Worm (Caenorhabditis elegans) whole organism, young adult: ENCODE results near the gene K02E11.10.

Source experiments
- B0019.2 ChIP-seq: fragments of 200-800 bp; sonication (Bioruptor generic); conservative IDR thresholded peaks from 2 replicates; pipeline ENCODE4 v1.3.6; 2022; ENCODE audit warnings: missing genetic modification reagents, missing genetic modification characterization, missing compliant biosample characterization
- B0336.3 ChIP-seq: fragments of 200-800 bp; sonication (Bioruptor generic); IDR thresholded peaks from 2 replicates; pipeline ENCODE4 v1.3.6; 2022; ENCODE audit warnings: missing genetic modification characterization, missing compliant biosample characterization
- F10E7.11 ChIP-seq: sonication (generic microtip); optimal IDR thresholded peaks from 2 replicates; lab custom pipeline; 2017; ENCODE audit warnings: mild to moderate bottlenecking, missing genetic modification characterization, moderate library complexity, missing compliant biosample characterization
- F22D6.2 ChIP-seq: sonication (generic microtip); optimal IDR thresholded peaks from 2 replicates; lab custom pipeline; 2016; ENCODE audit warnings: mild to moderate bottlenecking, missing genetic modification characterization, missing compliant biosample characterization
- F37B4.10 ChIP-seq: fragments of 200-800 bp; sonication (Bioruptor generic); IDR thresholded peaks from 2 replicates; pipeline ENCODE4 v1.3.6; 2022; ENCODE audit warnings: missing genetic modification characterization, missing compliant biosample characterization
- F39B2.1 ChIP-seq: fragments of 200-800 bp; sonication (Bioruptor generic); IDR thresholded peaks from 2 replicates; pipeline ENCODE4 v1.3.6; 2022; ENCODE audit warnings: missing genetic modification reagents, missing genetic modification characterization, missing compliant biosample characterization
- F49E8.2 ChIP-seq: sonication (generic microtip); optimal IDR thresholded peaks from 3 replicates; lab custom pipeline; 2017; ENCODE audit warnings: missing genetic modification characterization, mild to moderate bottlenecking, missing compliant biosample characterization, antibody characterized with exemption, moderate library complexity; ENCODE audit not compliant: insufficient read depth
- F55B11.4 ChIP-seq: sonication (generic microtip); optimal IDR thresholded peaks from 2 replicates; lab custom pipeline; 2016; ENCODE audit warnings: missing compliant biosample characterization, missing genetic modification characterization, borderline replicate concordance; ENCODE audit not compliant: insufficient read depth
- F57A8.1 ChIP-seq: fragments of 200-800 bp; sonication (Bioruptor generic); optimal IDR thresholded peaks from 2 replicates; lab custom pipeline; 2018; ENCODE audit warnings: mild to moderate bottlenecking, missing genetic modification characterization, moderate library complexity, missing compliant biosample characterization
- F57C9.4 ChIP-seq: sonication (generic microtip); optimal IDR thresholded peaks from 2 replicates; lab custom pipeline; 2017; ENCODE audit warnings: mild to moderate bottlenecking, missing genetic modification characterization, missing compliant biosample characterization
- T07F8.4 ChIP-seq: sonication (generic microtip); optimal IDR thresholded peaks from 2 replicates; lab custom pipeline; 2016; ENCODE audit warnings: mild to moderate bottlenecking, missing genetic modification characterization, moderate library complexity, missing compliant biosample characterization
- Y67H2A.10 ChIP-seq: fragments of 200-800 bp; sonication (Bioruptor generic); conservative IDR thresholded peaks from 2 replicates; pipeline ENCODE4 v1.3.6; 2022; ENCODE audit warnings: missing genetic modification reagents, missing genetic modification characterization, missing compliant biosample characterization
- Y95B8A.8 ChIP-seq: fragments of 200-800 bp; sonication (Bioruptor generic); IDR thresholded peaks from 2 replicates; pipeline ENCODE4 v1.3.6; 2022; ENCODE audit warnings: missing genetic modification reagents, missing genetic modification characterization, missing compliant biosample characterization
- aptf-2 ChIP-seq: fragments of 200-800 bp; sonication (Bioruptor generic); conservative IDR thresholded peaks from 2 replicates; pipeline ENCODE4 v1.3.6; 2022; ENCODE audit warnings: missing genetic modification reagents, missing genetic modification characterization, missing compliant biosample characterization
- athp-1 ChIP-seq: sonication (generic microtip); optimal IDR thresholded peaks from 2 replicates; lab custom pipeline; 2017; ENCODE audit warnings: mild to moderate bottlenecking, missing genetic modification characterization, missing compliant biosample characterization
- attf-5 ChIP-seq: fragments of 200-800 bp; sonication (Bioruptor generic); optimal IDR thresholded peaks from 2 replicates; lab custom pipeline; 2018; ENCODE audit warnings: mild to moderate bottlenecking, missing genetic modification characterization, missing compliant biosample characterization
- bed-2 ChIP-seq: fragments of 200-800 bp; sonication (Bioruptor generic); IDR thresholded peaks from 2 replicates; pipeline ENCODE4 v1.3.6; 2022; ENCODE audit warnings: missing genetic modification reagents, missing genetic modification characterization, missing compliant biosample characterization
- ceh-100 ChIP-seq: fragments of 200-800 bp; sonication (Bioruptor generic); IDR thresholded peaks from 2 replicates; pipeline ENCODE4 v1.3.6; 2022; ENCODE audit warnings: missing genetic modification reagents, missing genetic modification characterization, missing compliant biosample characterization
- chd-7 ChIP-seq: sonication (generic microtip); optimal IDR thresholded peaks from 2 replicates; lab custom pipeline; 2016; ENCODE audit warnings: mild to moderate bottlenecking, missing genetic modification characterization, moderate library complexity, missing compliant biosample characterization
- die-1 ChIP-seq: sonication (generic microtip); optimal IDR thresholded peaks from 2 replicates; lab custom pipeline; 2016; ENCODE audit warnings: missing genotype, mild to moderate bottlenecking, missing genetic modification characterization, missing compliant biosample characterization
- egrh-3 ChIP-seq: fragments of 200-800 bp; sonication (Bioruptor generic); IDR thresholded peaks from 2 replicates; pipeline ENCODE4 v1.3.6; 2022; ENCODE audit warnings: missing genetic modification reagents, missing genetic modification characterization, missing compliant biosample characterization
- ekl-4 ChIP-seq: fragments of 200-800 bp; sonication (Bioruptor generic); IDR thresholded peaks from 2 replicates; pipeline ENCODE4 v1.3.6; 2022; ENCODE audit warnings: missing genetic modification reagents, missing genetic modification characterization, missing compliant biosample characterization
- fkh-3 ChIP-seq: sonication (generic microtip); optimal IDR thresholded peaks from 2 replicates; lab custom pipeline; 2016; ENCODE audit warnings: mild to moderate bottlenecking, missing genetic modification characterization, missing compliant biosample characterization
- gei-17 ChIP-seq: fragments of 200-800 bp; sonication (Bioruptor generic); optimal IDR thresholded peaks from 2 replicates; lab custom pipeline; 2018; ENCODE audit warnings: mild to moderate bottlenecking, missing genetic modification characterization, missing compliant biosample characterization
- hlh-12 ChIP-seq: sonication (generic microtip); optimal IDR thresholded peaks from 2 replicates; lab custom pipeline; 2016; ENCODE audit warnings: missing genetic modification characterization, missing compliant biosample characterization
- hlh-26 ChIP-seq: fragments of 200-800 bp; sonication (Bioruptor generic); conservative IDR thresholded peaks from 2 replicates; pipeline ENCODE4 v1.3.6; 2022; ENCODE audit warnings: missing genetic modification reagents, missing genetic modification characterization, missing compliant biosample characterization
- lag-1 ChIP-seq: fragments of 200-800 bp; sonication (Bioruptor generic); IDR thresholded peaks from 2 replicates; pipeline ENCODE4 v1.3.6; 2022; ENCODE audit warnings: missing genetic modification reagents, missing genetic modification characterization, missing compliant biosample characterization
- let-526 ChIP-seq: fragments of 200-800 bp; sonication (Bioruptor generic); IDR thresholded peaks from 2 replicates; pipeline ENCODE4 v1.3.6; 2022; ENCODE audit warnings: missing genetic modification reagents, missing genetic modification characterization, missing compliant biosample characterization
- lin-54 ChIP-seq: fragments of 200-800 bp; sonication (Bioruptor generic); optimal IDR thresholded peaks from 2 replicates; lab custom pipeline; 2018; ENCODE audit warnings: mild to moderate bottlenecking, missing genetic modification characterization, missing compliant biosample characterization
- madf-10 ChIP-seq: sonication (generic microtip); optimal IDR thresholded peaks from 2 replicates; lab custom pipeline; 2016; ENCODE audit warnings: mild to moderate bottlenecking, missing genetic modification characterization, missing compliant biosample characterization
- madf-8 ChIP-seq: fragments of 200-800 bp; sonication (Bioruptor generic); conservative IDR thresholded peaks from 2 replicates; pipeline ENCODE4 v1.3.6; 2022; ENCODE audit warnings: missing genetic modification reagents, missing genetic modification characterization, missing compliant biosample characterization
- mcd-1 ChIP-seq: fragments of 200-800 bp; sonication (Bioruptor generic); IDR thresholded peaks from 2 replicates; pipeline ENCODE4 v1.3.6; 2022; ENCODE audit warnings: missing genetic modification reagents, missing genetic modification characterization, missing compliant biosample characterization
- nhr-179 ChIP-seq: sonication (generic microtip); optimal IDR thresholded peaks from 2 replicates; lab custom pipeline; 2016; ENCODE audit warnings: mild to moderate bottlenecking, missing genetic modification characterization, missing compliant biosample characterization
- nhr-27 ChIP-seq: fragments of 200-800 bp; sonication (Bioruptor generic); optimal IDR thresholded peaks from 2 replicates; lab custom pipeline; 2018; ENCODE audit warnings: mild to moderate bottlenecking, missing genetic modification characterization, moderate library complexity, missing compliant biosample characterization
- nhr-80 ChIP-seq: sonication (generic microtip); optimal IDR thresholded peaks from 2 replicates; lab custom pipeline; 2016; ENCODE audit warnings: missing genetic modification characterization, missing compliant biosample characterization
- pbrm-1 ChIP-seq: fragments of 200-800 bp; sonication (Bioruptor generic); IDR thresholded peaks from 2 replicates; pipeline ENCODE4 v1.3.6; 2022; ENCODE audit warnings: missing genetic modification reagents, missing genetic modification characterization, missing compliant biosample characterization
- rcor-1 ChIP-seq: fragments of 200-800 bp; sonication (Bioruptor generic); IDR thresholded peaks from 2 replicates; pipeline ENCODE4 v1.3.6; 2022; ENCODE audit warnings: missing genetic modification reagents, missing genetic modification characterization, missing compliant biosample characterization
- rec-8 ChIP-seq, 2 experiments: sonication (generic microtip); optimal IDR thresholded peaks; 2 replicates each; lab custom pipeline; 2016; ENCODE audit warnings: mild to moderate bottlenecking in 2 of 2, missing genetic modification characterization in 2 of 2, missing genetic modification reagents in 2 of 2, missing genotype in 2 of 2, missing biosample characterization in 1 of 2, missing compliant biosample characterization in 1 of 2, moderate library complexity in 1 of 2
- snpc-3.4 ChIP-seq: sonication (generic microtip); optimal IDR thresholded peaks from 2 replicates; lab custom pipeline; 2017; ENCODE audit warnings: missing genetic modification characterization, mild to moderate bottlenecking, missing compliant biosample characterization, antibody characterized with exemption, moderate library complexity, missing genotype, missing genetic modification reagents
- snpc-4 ChIP-seq, 5 experiments: fragments of 150-350 bp in 1 of 5; sonication (generic microtip) in 4 of 5; optimal IDR thresholded peaks; 2 replicates each; lab custom pipeline; 2014 to 2018; ENCODE audit warnings: missing genetic modification characterization in 5 of 5, missing biosample characterization in 3 of 5, antibody characterized with exemption in 2 of 5, mild to moderate bottlenecking in 2 of 5, missing compliant biosample characterization in 2 of 5, missing genotype in 2 of 5, moderate library complexity in 2 of 5, missing genetic modification reagents in 1 of 5
- somi-1 ChIP-seq: fragments of 200-800 bp; sonication (Bioruptor generic); optimal IDR thresholded peaks from 2 replicates; lab custom pipeline; 2018; ENCODE audit warnings: mild to moderate bottlenecking, missing genetic modification characterization, missing compliant biosample characterization
- tbp1 ChIP-seq: fragments of 200-800 bp; sonication (Bioruptor generic); optimal IDR thresholded peaks from 2 replicates; lab custom pipeline; 2018; ENCODE audit warnings: mild to moderate bottlenecking, missing genetic modification characterization, missing compliant biosample characterization
- tlf-1 ChIP-seq: fragments of 200-800 bp; sonication (Bioruptor generic); optimal IDR thresholded peaks from 2 replicates; lab custom pipeline; 2018; ENCODE audit warnings: mild to moderate bottlenecking, missing genetic modification characterization, missing compliant biosample characterization
- unc-62 ChIP-seq: fragments of 150-350 bp; optimal IDR thresholded peaks from 2 replicates; lab custom pipeline; 2014; ENCODE audit warnings: missing biosample characterization, missing genetic modification reagents, missing genetic modification characterization
- zfh-2 ChIP-seq: fragments of 200-800 bp; sonication (Bioruptor generic); conservative IDR thresholded peaks from 2 replicates; pipeline ENCODE4 v1.3.6; 2022; ENCODE audit warnings: missing genetic modification reagents, missing genetic modification characterization, missing compliant biosample characterization
- zim-3 ChIP-seq: sonication (generic microtip); optimal IDR thresholded peaks from 2 replicates; lab custom pipeline; 2017; ENCODE audit warnings: mild to moderate bottlenecking, missing genetic modification characterization, moderate library complexity, missing compliant biosample characterization
- ztf-22 ChIP-seq: fragments of 200-800 bp; sonication (Bioruptor generic); optimal IDR thresholded peaks from 2 replicates; lab custom pipeline; 2018; ENCODE audit warnings: mild to moderate bottlenecking, missing genetic modification characterization, moderate library complexity, missing compliant biosample characterization
- ztf-3 ChIP-seq: fragments of 200-800 bp; sonication (Bioruptor generic); optimal IDR thresholded peaks from 2 replicates; lab custom pipeline; 2018; ENCODE audit warnings: mild to moderate bottlenecking, missing genetic modification characterization, missing compliant biosample characterization

K02E11.10 gene

DNA sequence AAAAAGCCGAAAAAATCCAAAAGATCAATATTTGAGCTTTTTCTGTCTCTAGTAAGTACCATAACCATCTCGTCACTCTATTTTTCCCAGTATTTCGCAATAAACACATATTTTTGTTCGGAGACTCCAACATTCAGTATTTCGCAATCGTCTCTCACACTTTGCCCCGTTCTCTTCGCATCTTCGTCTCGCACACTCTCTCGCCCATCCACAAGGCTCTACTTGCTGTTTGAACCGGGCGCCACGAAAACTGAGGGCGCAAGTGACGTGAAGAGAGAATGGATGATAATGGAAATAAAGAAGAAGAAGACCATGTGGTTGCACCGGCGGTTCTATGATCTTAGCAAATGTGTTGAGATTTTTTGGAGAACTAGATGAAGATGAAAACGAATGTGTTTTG is 40.9 kb downstream of the K02E11.10 start (continued):
- TF ChIP-seq F55B11.4 (tag; lab: Kevin White, UChicago) = no peak
- peak; percentile 83 for TF ChIP-seq B0336.3 (GFP tag; lab: Robert Waterston, UW)
- TF ChIP-seq tbp1 = peak; percentile 65
- peak; percentile 68 for TF ChIP-seq tlf-1 (GFP tag; lab: Kevin White, UChicago)
- peak; percentile 95 for TF ChIP-seq nhr-80 (tag; lab: Kevin White, UChicago)
- TF ChIP-seq athp-1 (tag; lab: Kevin White, UChicago) = peak; percentile 41
- no peak for TF ChIP-seq lag-1
- TF ChIP-seq F57C9.4 = no peak
- TF ChIP-seq aptf-2 (GFP tag; lab: Robert Waterston, UW) = no peak
- peak; percentile 57 for TF ChIP-seq rcor-1 (GFP tag; lab: Robert Waterston, UW)
- no peak for TF ChIP-seq F37B4.10 (GFP tag; lab: Robert Waterston, UW)
- TF ChIP-seq die-1 = peak; percentile 35
- TF ChIP-seq hlh-26 (GFP tag; lab: Robert Waterston, UW) = no peak
- no peak for TF ChIP-seq zim-3 (tag; lab: Kevin White, UChicago)
- TF ChIP-seq F22D6.2 (tag; lab: Kevin White, UChicago) = peak; percentile 19
- no peak for TF ChIP-seq nhr-179
- peak; percentile 97 for TF ChIP-seq attf-5 (GFP tag; lab: Kevin White, UChicago)
- no peak for TF ChIP-seq hlh-12 (tag; lab: Kevin White, UChicago)
- TF ChIP-seq chd-7 (tag; lab: Kevin White, UChicago) = peak; percentile 87
- TF ChIP-seq ztf-22 (GFP tag; lab: Kevin White, UChicago) = peak; percentile 82
- TF ChIP-seq F49E8.2 = no peak
- no peak for TF ChIP-seq snpc-3.4 (tag; lab: Kevin White, UChicago)
- TF ChIP-seq lin-54 (GFP tag; lab: Kevin White, UChicago) = peak; percentile 67
- TF ChIP-seq Y67H2A.10 = 0 out of 2 replicates have a peak, but pooled peaks have one; percentile 6
- no peak for TF ChIP-seq fkh-3
- TF ChIP-seq rec-8 (tag; optimal IDR thresholded peaks at IDR 0.05; lab: Kevin White, UChicago) = no peak
- TF ChIP-seq snpc-4 (GFP tag; optimal IDR thresholded peaks at IDR 0.05; lab: Kevin White, UChicago) = no peak
- TF ChIP-seq snpc-4 (tag; optimal IDR thresholded peaks at IDR 0.05; lab: Kevin White, UChicago) = peak; percentile 38 to 69 (median 57)
- TF ChIP-seq madf-10 (tag; lab: Kevin White, UChicago) = peak; percentile 77
- TF ChIP-seq F57A8.1 (GFP tag; lab: Kevin White, UChicago) = no peak
- TF ChIP-seq zfh-2 (GFP tag; lab: Robert Waterston, UW) = peak; percentile 94
- no peak for TF ChIP-seq F10E7.11 (tag; lab: Kevin White, UChicago)
- peak; percentile 16 for TF ChIP-seq T07F8.4 (tag; lab: Kevin White, UChicago)
- no peak for TF ChIP-seq madf-8 (GFP tag; lab: Robert Waterston, UW)
- no peak for TF ChIP-seq bed-2 (GFP tag; lab: Robert Waterston, UW)
- TF ChIP-seq ztf-3 (GFP tag; lab: Kevin White, UChicago) = peak; percentile 53
- TF ChIP-seq pbrm-1 (GFP tag; lab: Robert Waterston, UW) = peak; percentile 82
- no peak for TF ChIP-seq Y95B8A.8 (GFP tag; lab: Robert Waterston, UW)
- TF ChIP-seq let-526 (GFP tag; lab: Robert Waterston, UW) = peak; percentile 76
- TF ChIP-seq F39B2.1 (GFP tag; lab: Robert Waterston, UW) = no peak
- 0 out of 2 replicates have a peak, but pooled peaks have one; percentile 51 for TF ChIP-seq ekl-4
- TF ChIP-seq somi-1 = peak; percentile 94
- TF ChIP-seq gei-17 (GFP tag; lab: Kevin White, UChicago) = peak; percentile 66
- no peak for TF ChIP-seq B0019.2 (GFP tag; lab: Robert Waterston, UW)
- TF ChIP-seq mcd-1 (GFP tag; lab: Robert Waterston, UW) = peak; percentile 78
- TF ChIP-seq ceh-100 (GFP tag; lab: Robert Waterston, UW) = peak; percentile 63
- TF ChIP-seq nhr-27 (tag; lab: Kevin White, UChicago) = no peak
- peak; percentile 38; the same call in 1 of the 2 replicates for TF ChIP-seq egrh-3 (GFP tag; lab: Robert Waterston, UW)
- peak; percentile 36 for TF ChIP-seq unc-62 (GFP tag; lab: Kevin White, UChicago)
